Worm (Caenorhabditis elegans) whole organism, young adult: ENCODE measurements around the gene Y69H2.17.

ENCODE experiments used
- ceh-40 ChIP-seq: fragments of 200-800 bp; sonication (Bioruptor generic); IDR thresholded peaks from 2 replicates; pipeline ENCODE4 v1.3.6; 2022; ENCODE audit warnings: missing genetic modification characterization, missing compliant biosample characterization
- efl-1 ChIP-seq: fragments of 150-350 bp; optimal IDR thresholded peaks from 2 replicates; lab custom pipeline; 2014; ENCODE audit warnings: missing biosample characterization, missing genetic modification reagents, missing genetic modification characterization
- lin-54 ChIP-seq: fragments of 200-800 bp; sonication (Bioruptor generic); optimal IDR thresholded peaks from 2 replicates; lab custom pipeline; 2018; ENCODE audit warnings: mild to moderate bottlenecking, missing genetic modification characterization, missing compliant biosample characterization
- nhr-80 ChIP-seq: sonication (generic microtip); optimal IDR thresholded peaks from 2 replicates; lab custom pipeline; 2016; ENCODE audit warnings: missing genetic modification characterization, missing compliant biosample characterization
- pha-4 ChIP-seq: fragments of 150-350 bp; sonication (generic microtip); optimal IDR thresholded peaks from 2 replicates; lab custom pipeline; 2014; ENCODE audit warnings: missing biosample characterization, missing genetic modification reagents, missing genetic modification characterization
- sea-2 ChIP-seq: fragments of 200-800 bp; sonication (Bioruptor generic); IDR thresholded peaks from 2 replicates; pipeline ENCODE4 v1.3.6; 2022; ENCODE audit warnings: missing genetic modification characterization, missing compliant biosample characterization

ce11 chrV:18657391-18657790 is 27.3 kb upstream of the Y69H2.17 start:
- TF ChIP-seq lin-54 (no peak), sea-2 (GFP tag; lab: Robert Waterston, UW) (no peak), pha-4 (no peak), nhr-80 (tag; lab: Kevin White, UChicago) (no peak), efl-1 (GFP tag; lab: Kevin White, UChicago) (no peak), ceh-40 (GFP tag; lab: Robert Waterston, UW) (no peak)
